Fruit fly (Drosophila melanogaster) whole organism, embryonic: ENCODE results near the gene GstZ1.
A peak's percentile ranks its signal among the peaks of the same experiment; 100 is the strongest.

ENCODE experiments used
- Ada2b ChIP-seq: fragments of 200-800 bp; sonication (Bioruptor generic); IDR thresholded peaks from 2 replicates; pipeline ENCODE4 v1.3.6; 2022; ENCODE audit warnings: missing biosample characterization, missing genetic modification characterization
- Aef1 ChIP-seq: fragments of 200-800 bp; sonication (Bioruptor generic); IDR thresholded peaks from 3 replicates; pipeline ENCODE4 v1.3.6; 2022; ENCODE audit warnings: missing biosample characterization, missing genetic modification characterization
- CG10565 ChIP-seq: fragments of 200-800 bp; sonication (Bioruptor generic); optimal IDR thresholded peaks from 3 replicates; lab custom pipeline; 2016; ENCODE audit warnings: missing biosample characterization, mild to moderate bottlenecking, missing genetic modification characterization
- CG11456 ChIP-seq: fragments of 200-800 bp; sonication (Bioruptor generic); IDR thresholded peaks from 3 replicates; pipeline ENCODE4 v1.3.6; 2022; ENCODE audit warnings: missing biosample characterization, missing genetic modification characterization
- CG12071 ChIP-seq: fragments of 200-800 bp; sonication (Bioruptor generic); optimal IDR thresholded peaks from 3 replicates; lab custom pipeline; 2018; ENCODE audit warnings: missing biosample characterization, mild to moderate bottlenecking, missing genetic modification characterization
- CG12219 ChIP-seq: fragments of 200-800 bp; sonication (Bioruptor generic); optimal IDR thresholded peaks from 3 replicates; lab custom pipeline; 2018; ENCODE audit warnings: missing biosample characterization, mild to moderate bottlenecking, missing genetic modification characterization
- CG13296 ChIP-seq: fragments of 200-800 bp; sonication (Bioruptor generic); optimal IDR thresholded peaks from 3 replicates; lab custom pipeline; 2018; ENCODE audit warnings: missing biosample characterization, mild to moderate bottlenecking, missing genetic modification characterization
- CG13624 ChIP-seq: fragments of 200-800 bp; sonication (Bioruptor generic); optimal IDR thresholded peaks from 2 replicates; lab custom pipeline; 2016; ENCODE audit warnings: missing biosample characterization, missing genetic modification characterization
- CG1529 ChIP-seq: fragments of 200-800 bp; sonication (Bioruptor generic); optimal IDR thresholded peaks from 3 replicates; lab custom pipeline; 2018; ENCODE audit warnings: missing biosample characterization, missing genetic modification characterization
- CG15479 ChIP-seq: fragments of 200-800 bp; sonication (Bioruptor generic); optimal IDR thresholded peaks from 3 replicates; lab custom pipeline; 2019; ENCODE audit warnings: missing biosample characterization, mild to moderate bottlenecking, missing genetic modification characterization, moderate library complexity
- CG16779 ChIP-seq: fragments of 200-800 bp; sonication (Bioruptor generic); IDR thresholded peaks from 2 replicates; pipeline ENCODE4 v1.3.6; 2022; ENCODE audit warnings: missing biosample characterization, missing genetic modification characterization
- CG16815 ChIP-seq: fragments of 200-800 bp; sonication (Bioruptor generic); optimal IDR thresholded peaks from 3 replicates; lab custom pipeline; 2017; ENCODE audit warnings: missing biosample characterization, mild to moderate bottlenecking, missing genetic modification characterization
- CG18476 ChIP-seq: fragments of 200-800 bp; sonication (Bioruptor generic); optimal IDR thresholded peaks from 2 replicates; lab custom pipeline; 2016; ENCODE audit warnings: missing biosample characterization, mild to moderate bottlenecking, missing genetic modification characterization
- CG2712 ChIP-seq: fragments of 200-800 bp; optimal IDR thresholded peaks from 3 replicates; lab custom pipeline; 2019; ENCODE audit warnings: missing biosample characterization, mild to moderate bottlenecking, missing genetic modification characterization, moderate library complexity
- CG31441 ChIP-seq: fragments of 200-800 bp; sonication (Bioruptor generic); IDR thresholded peaks from 2 replicates; pipeline ENCODE4 v1.3.6; 2022; ENCODE audit warnings: missing biosample characterization, missing genetic modification characterization
- CG3163 ChIP-seq: fragments of 200-800 bp; sonication (Bioruptor generic); optimal IDR thresholded peaks from 3 replicates; lab custom pipeline; 2016; ENCODE audit warnings: missing biosample characterization, missing genetic modification characterization
- CG3281 ChIP-seq: fragments of 200-800 bp; sonication (Bioruptor generic); optimal IDR thresholded peaks from 3 replicates; lab custom pipeline; 2017; ENCODE audit warnings: missing biosample characterization, mild to moderate bottlenecking, missing genetic modification characterization
- CG3407 ChIP-seq: fragments of 200-800 bp; sonication (Bioruptor generic); optimal IDR thresholded peaks from 2 replicates; lab custom pipeline; 2018; ENCODE audit warnings: missing biosample characterization, mild to moderate bottlenecking, missing genetic modification characterization
- CG4328 ChIP-seq: fragments of 200-800 bp; sonication (Bioruptor generic); optimal IDR thresholded peaks from 3 replicates; lab custom pipeline; 2017; ENCODE audit warnings: missing biosample characterization, missing genetic modification reagents, missing genetic modification characterization
- CG6272 ChIP-seq: fragments of 200-800 bp; sonication (Bioruptor generic); IDR thresholded peaks from 2 replicates; pipeline ENCODE4 v1.3.6; 2022; ENCODE audit warnings: missing biosample characterization, missing genetic modification characterization
- CG6683 ChIP-seq: fragments of 200-800 bp; sonication (Bioruptor generic); optimal IDR thresholded peaks from 2 replicates; lab custom pipeline; 2017; ENCODE audit warnings: missing biosample characterization, mild to moderate bottlenecking, missing genetic modification characterization, missing genetic modification reagents
- CG7928 ChIP-seq: fragments of 200-800 bp; sonication (Bioruptor generic); optimal IDR thresholded peaks from 2 replicates; lab custom pipeline; 2017; ENCODE audit warnings: missing biosample characterization, mild to moderate bottlenecking, missing genetic modification characterization
- D ChIP-seq, 2 experiments: fragments of 200-800 bp in 1 of 2; fragments of >200 bp in 1 of 2; sonication (Bioruptor generic) in 1 of 2; optimal IDR thresholded peaks; 2 replicates in 1 of 2; 3 replicates in 1 of 2; lab custom pipeline; 2017; ENCODE audit warnings: mild to moderate bottlenecking in 1 of 2, missing biosample characterization in 1 of 2, missing genetic modification characterization in 1 of 2, missing genetic modification reagents in 1 of 2
- D19B ChIP-seq: fragments of 200-800 bp; sonication (Bioruptor generic); optimal IDR thresholded peaks from 2 replicates; lab custom pipeline; 2017; ENCODE audit warnings: missing biosample characterization, mild to moderate bottlenecking, missing genetic modification characterization
- Dbx ChIP-seq: fragments of 200-800 bp; sonication (Bioruptor generic); IDR thresholded peaks from 3 replicates; pipeline ENCODE4 v1.3.6; 2022; ENCODE audit warnings: missing biosample characterization, missing genetic modification characterization
- Gsc ChIP-seq: fragments of 200-800 bp; sonication (Bioruptor generic); IDR thresholded peaks from 2 replicates; pipeline ENCODE4 v1.3.6; 2022; ENCODE audit warnings: missing biosample characterization, missing genetic modification characterization
- Hmx ChIP-seq: fragments of 200-800 bp; sonication (Bioruptor generic); optimal IDR thresholded peaks from 2 replicates; lab custom pipeline; 2016; ENCODE audit warnings: missing biosample characterization, missing genetic modification characterization
- Meics ChIP-seq: fragments of 200-800 bp; sonication (Bioruptor generic); optimal IDR thresholded peaks from 2 replicates; lab custom pipeline; 2017; ENCODE audit warnings: missing biosample characterization, mild to moderate bottlenecking, missing genetic modification characterization
- NC2β ChIP-seq: fragments of 200-800 bp; sonication (Bioruptor generic); optimal IDR thresholded peaks from 2 replicates; lab custom pipeline; 2016; ENCODE audit warnings: missing biosample characterization, missing genetic modification characterization
- NFAT ChIP-seq: fragments of 200-800 bp; sonication (Bioruptor generic); IDR thresholded peaks from 2 replicates; pipeline ENCODE4 v1.3.6; 2022; ENCODE audit warnings: missing biosample characterization, missing genetic modification characterization
- Oaz ChIP-seq: fragments of 200-800 bp; sonication (Bioruptor generic); IDR thresholded peaks from 2 replicates; pipeline ENCODE4 v1.3.6; 2022; ENCODE audit warnings: missing biosample characterization, missing genetic modification characterization
- Oli ChIP-seq: fragments of 200-800 bp; sonication (Bioruptor generic); optimal IDR thresholded peaks from 2 replicates; lab custom pipeline; 2018; ENCODE audit warnings: missing biosample characterization, mild to moderate bottlenecking, missing genetic modification characterization, moderate library complexity
- Pdp1 ChIP-seq, 2 experiments: fragments of 200-800 bp; sonication (Bioruptor generic); optimal IDR thresholded peaks; 3 replicates each; lab custom pipeline; 2016; ENCODE audit warnings: missing biosample characterization in 2 of 2, missing genetic modification characterization in 2 of 2, mild to moderate bottlenecking in 1 of 2, moderate library complexity in 1 of 2
- Rfx ChIP-seq: fragments of 200-800 bp; sonication (Bioruptor generic); IDR thresholded peaks from 2 replicates; pipeline ENCODE4 v1.3.6; 2022; ENCODE audit warnings: missing biosample characterization, missing genetic modification characterization
- Stat92E ChIP-seq, 3 experiments: fragments of >200 bp in 2 of 3; fragments of 200-800 bp in 1 of 3; sonication (Bioruptor generic) in 1 of 3; optimal IDR thresholded peaks; 2 replicates each; lab custom pipeline; 2017 to 2019; ENCODE audit warnings: missing biosample characterization in 3 of 3, missing genetic modification characterization in 3 of 3, mild to moderate bottlenecking in 1 of 3, moderate library complexity in 1 of 3
- TFAM ChIP-seq: fragments of 200-800 bp; sonication (Bioruptor generic); optimal IDR thresholded peaks from 2 replicates; lab custom pipeline; 2017; ENCODE audit warnings: missing biosample characterization, missing genetic modification characterization, inconsistent platforms
- br ChIP-seq: fragments of >200 bp; optimal IDR thresholded peaks from 2 replicates; lab custom pipeline; 2017
- chn ChIP-seq: fragments of 200-800 bp; sonication (Bioruptor generic); optimal IDR thresholded peaks from 2 replicates; lab custom pipeline; 2016; ENCODE audit warnings: missing biosample characterization, missing genetic modification characterization
- cwo ChIP-seq: fragments of 200-800 bp; sonication (Bioruptor generic); optimal IDR thresholded peaks from 3 replicates; lab custom pipeline; 2017; ENCODE audit warnings: missing biosample characterization, missing genetic modification characterization, mild to moderate bottlenecking, moderate library complexity, missing genetic modification reagents
- ind ChIP-seq: fragments of 200-800 bp; sonication (Bioruptor generic); optimal IDR thresholded peaks from 3 replicates; lab custom pipeline; 2016; ENCODE audit warnings: missing biosample characterization, missing genetic modification characterization
- lab ChIP-seq: fragments of 200-800 bp; sonication (Bioruptor generic); optimal IDR thresholded peaks from 3 replicates; lab custom pipeline; 2017; ENCODE audit warnings: missing biosample characterization, missing genetic modification characterization, mild to moderate bottlenecking, moderate library complexity, missing genetic modification reagents
- nerfin-1 ChIP-seq: fragments of 200-800 bp; sonication (Bioruptor generic); optimal IDR thresholded peaks from 3 replicates; lab custom pipeline; 2019; ENCODE audit warnings: missing biosample characterization, mild to moderate bottlenecking, missing genetic modification characterization, moderate library complexity
- psq ChIP-seq: fragments of 200-800 bp; sonication (Bioruptor generic); optimal IDR thresholded peaks from 2 replicates; lab custom pipeline; 2017; ENCODE audit warnings: missing biosample characterization, missing genetic modification characterization
- pzg ChIP-seq: fragments of 200-800 bp; sonication (Bioruptor generic); optimal IDR thresholded peaks from 3 replicates; lab custom pipeline; 2018; ENCODE audit warnings: missing biosample characterization, mild to moderate bottlenecking, missing genetic modification characterization, moderate library complexity
- rib ChIP-seq: fragments of 200-800 bp; sonication (Bioruptor generic); IDR thresholded peaks from 2 replicates; pipeline ENCODE4 v1.3.6; 2022; ENCODE audit warnings: missing biosample characterization, missing genetic modification characterization
- sens ChIP-seq: fragments of 200-800 bp; sonication (Bioruptor generic); peaks from one replicate; lab custom pipeline; 2016; ENCODE audit warnings: missing biosample characterization, missing genetic modification characterization
- sob ChIP-seq: fragments of 200-800 bp; sonication (Bioruptor generic); IDR thresholded peaks from 2 replicates; pipeline ENCODE4 v1.3.6; 2022; ENCODE audit warnings: missing biosample characterization, missing genetic modification characterization
- ssp ChIP-seq: fragments of 200-800 bp; sonication (Bioruptor generic); IDR thresholded peaks from 2 replicates; pipeline ENCODE4 v1.3.6; 2022; ENCODE audit warnings: missing biosample characterization, missing genetic modification characterization
- wdn ChIP-seq: fragments of 200-800 bp; sonication (Bioruptor generic); IDR thresholded peaks from 2 replicates; pipeline ENCODE4 v1.3.6; 2022; ENCODE audit warnings: missing biosample characterization, missing genetic modification characterization

Gene GstZ1

dm6 chr3R:9500193-9501051 lies 44.1 kb upstream of the GstZ1 start:
- no peak for TF ChIP-seq ssp (GFP tag; lab: Robert Waterston, UW)
- no peak for TF ChIP-seq psq (GFP tag; lab: Kevin White, UChicago)
- TF ChIP-seq Oaz (GFP tag; lab: Robert Waterston, UW): no peak
- TF ChIP-seq Hmx: no peak
- TF ChIP-seq CG6683: no peak
- no peak for TF ChIP-seq Ada2b (GFP tag; lab: Robert Waterston, UW)
- TF ChIP-seq D19B (GFP tag; lab: Kevin White, UChicago): peak; percentile 84
- TF ChIP-seq sob (GFP tag; lab: Robert Waterston, UW): 0 out of 2 replicates have a peak, but pooled peaks have one; percentile 26
- TF ChIP-seq CG10565 (GFP tag; lab: Kevin White, UChicago): no peak
- no peak for TF ChIP-seq CG3163
- no peak for TF ChIP-seq TFAM (GFP tag; lab: Kevin White, UChicago)
- TF ChIP-seq CG12219 (GFP tag; lab: Kevin White, UChicago): no peak
- peak in 1 of 3 experiments; percentile 62 for TF ChIP-seq Stat92E (GFP tag; optimal IDR thresholded peaks at IDR 0.05; lab: Kevin White, UChicago)
- TF ChIP-seq CG18476 (GFP tag; lab: Kevin White, UChicago): no peak
- TF ChIP-seq CG3407 (GFP tag; lab: Kevin White, UChicago): no peak
- TF ChIP-seq Oli (tag; lab: Kevin White, UChicago): no peak
- no peak for TF ChIP-seq CG2712
- no peak for TF ChIP-seq pzg (GFP tag; lab: Kevin White, UChicago)
- no peak for TF ChIP-seq D (optimal IDR thresholded peaks at IDR 0.05; lab: Kevin White, UChicago)
- no peak for TF ChIP-seq D (GFP tag; optimal IDR thresholded peaks at IDR 0.05; lab: Kevin White, UChicago)
- no peak for TF ChIP-seq Meics (GFP tag; lab: Kevin White, UChicago)
- TF ChIP-seq NC2β (GFP tag; lab: Kevin White, UChicago): no peak
- no peak for TF ChIP-seq Aef1
- no peak for TF ChIP-seq CG1529 (GFP tag; lab: Kevin White, UChicago)
- no peak for TF ChIP-seq br (lab: Kevin White, UChicago)
- TF ChIP-seq CG15479: no peak
- TF ChIP-seq Dbx (GFP tag; lab: Robert Waterston, UW): peak; percentile 21; the same call in 1 of the 3 replicates
- TF ChIP-seq NFAT (GFP tag; lab: Robert Waterston, UW): peak; percentile 38; the same call in 1 of the 2 replicates
- no peak for TF ChIP-seq rib
- no peak for TF ChIP-seq CG4328
- no peak for TF ChIP-seq CG6272 (GFP tag; lab: Robert Waterston, UW)
- TF ChIP-seq chn (GFP tag; lab: Kevin White, UChicago): no peak
- TF ChIP-seq CG16815 (GFP tag; lab: Kevin White, UChicago): no peak
- no peak for TF ChIP-seq CG31441 (GFP tag; lab: Robert Waterston, UW)
- no peak for TF ChIP-seq CG13624 (GFP tag; lab: Kevin White, UChicago)
- TF ChIP-seq wdn (GFP tag; lab: Robert Waterston, UW): 0 out of 2 replicates have a peak, but pooled peaks have one; percentile 15
- TF ChIP-seq Rfx (GFP tag; lab: Robert Waterston, UW): peak; percentile 43; the same call in 1 of the 2 replicates
- TF ChIP-seq CG12071 (GFP tag; lab: Kevin White, UChicago): peak; percentile 1
- TF ChIP-seq Gsc (GFP tag; lab: Robert Waterston, UW): no peak
- TF ChIP-seq CG11456: no peak
- peak; percentile 43 for TF ChIP-seq lab
- no peak for TF ChIP-seq CG7928 (GFP tag; lab: Kevin White, UChicago)
- no peak for TF ChIP-seq nerfin-1 (tag; lab: Kevin White, UChicago)
- TF ChIP-seq CG16779: 0 out of 2 replicates have a peak, but pooled peaks have one; percentile 55
- TF ChIP-seq sens: peak; percentile 11
- TF ChIP-seq CG3281: no peak
- no peak for TF ChIP-seq CG13296 (GFP tag; lab: Kevin White, UChicago)
- no peak for TF ChIP-seq ind (GFP tag; lab: Kevin White, UChicago)
- peak in 1 of 2 experiments; percentile 55 for TF ChIP-seq Pdp1 (GFP tag; optimal IDR thresholded peaks at IDR 0.05; lab: Kevin White, UChicago)
- TF ChIP-seq cwo: peak; percentile 34
